Worm (Caenorhabditis elegans) whole organism, L4/young adult: ENCODE results near the gene C31H2.3.

Source experiments
- W03F9.2 ChIP-seq: fragments of 150-350 bp; optimal IDR thresholded peaks from 2 replicates; lab custom pipeline; 2014; ENCODE audit warnings: missing biosample characterization, missing genetic modification characterization
- him-1 ChIP-seq: sonication (generic microtip); optimal IDR thresholded peaks from 2 replicates; lab custom pipeline; 2016; ENCODE audit warnings: missing genotype, missing genetic modification reagents, missing genetic modification characterization, missing compliant biosample characterization

ce11 chrX:5183931-5184330 is 29.8 kb upstream of the C31H2.3 start, which contains the start of gene T03G11.9:
- no peak for TF ChIP-seq him-1 (tag; lab: Kevin White, UChicago)
- TF ChIP-seq W03F9.2, result no peak
